Fruit fly (Drosophila melanogaster) whole organism, adult: ENCODE results near the gene Dhps.

ENCODE experiments used
- CG11617 ChIP-seq: fragments of 200-800 bp; sonication (Bioruptor generic); optimal IDR thresholded peaks from 2 replicates; lab custom pipeline; 2017; ENCODE audit warnings: mild to moderate bottlenecking, missing biosample characterization, missing genetic modification reagents, missing genetic modification characterization
- CG12768 ChIP-seq: fragments of 200-800 bp; sonication (Bioruptor generic); optimal IDR thresholded peaks from 2 replicates; lab custom pipeline; 2017; ENCODE audit warnings: missing biosample characterization, missing genetic modification characterization, mild to moderate bottlenecking, moderate library complexity, missing genetic modification reagents
- CG14711 ChIP-seq: fragments of 200-800 bp; sonication (Bioruptor generic); optimal IDR thresholded peaks from 2 replicates; lab custom pipeline; 2018; ENCODE audit warnings: missing biosample characterization, mild to moderate bottlenecking, missing genetic modification characterization, moderate library complexity
- CG1620 ChIP-seq: fragments of 200-800 bp; sonication (Bioruptor generic); optimal IDR thresholded peaks from 2 replicates; lab custom pipeline; 2016; ENCODE audit warnings: missing biosample characterization, missing genetic modification characterization
- CG33017 ChIP-seq: fragments of 200-800 bp; sonication (Bioruptor generic); optimal IDR thresholded peaks from 2 replicates; lab custom pipeline; 2018; ENCODE audit warnings: missing biosample characterization, mild to moderate bottlenecking, missing genetic modification characterization, moderate library complexity
- CG5204 ChIP-seq: fragments of 200-800 bp; sonication (Bioruptor generic); optimal IDR thresholded peaks from 2 replicates; lab custom pipeline; 2016; ENCODE audit warnings: missing biosample characterization, missing genetic modification characterization
- CG7045 ChIP-seq: fragments of 200-800 bp; sonication (Bioruptor generic); optimal IDR thresholded peaks from 2 replicates; lab custom pipeline; 2017; ENCODE audit warnings: missing biosample characterization, mild to moderate bottlenecking, missing genetic modification characterization
- CG7101 ChIP-seq: fragments of 200-800 bp; sonication (Bioruptor generic); optimal IDR thresholded peaks from 2 replicates; lab custom pipeline; 2018; ENCODE audit warnings: missing biosample characterization, mild to moderate bottlenecking, missing genetic modification characterization, moderate library complexity
- Clk ChIP-seq: fragments of 200-800 bp; sonication (Bioruptor generic); optimal IDR thresholded peaks from 2 replicates; lab custom pipeline; 2017; ENCODE audit warnings: missing biosample characterization, missing genetic modification characterization
- Crg-1 ChIP-seq: fragments of 200-800 bp; sonication (Bioruptor generic); optimal IDR thresholded peaks from 2 replicates; lab custom pipeline; 2016; ENCODE audit warnings: missing biosample characterization, missing genetic modification characterization
- Hr96 ChIP-seq: fragments of 200-800 bp; sonication (Bioruptor generic); optimal IDR thresholded peaks from 2 replicates; lab custom pipeline; 2016; ENCODE audit warnings: missing biosample characterization, missing genetic modification characterization
- Mnt ChIP-seq: fragments of 200-800 bp; sonication (Bioruptor generic); optimal IDR thresholded peaks from 2 replicates; lab custom pipeline; 2016; ENCODE audit warnings: missing biosample characterization, mild to moderate bottlenecking, missing genetic modification characterization
- bab1 ChIP-seq: fragments of 200-800 bp; sonication (Bioruptor generic); optimal IDR thresholded peaks from 3 replicates; lab custom pipeline; 2019; ENCODE audit warnings: missing biosample characterization, mild to moderate bottlenecking, missing genetic modification characterization, moderate library complexity
- cic ChIP-seq: fragments of 200-800 bp; sonication (Bioruptor generic); optimal IDR thresholded peaks from 2 replicates; lab custom pipeline; 2017; ENCODE audit warnings: missing biosample characterization, mild to moderate bottlenecking, missing genetic modification characterization, moderate library complexity
- cnc ChIP-seq, 2 experiments: fragments of >200 bp; optimal IDR thresholded peaks; 2 replicates each; lab custom pipeline; 2017
- kay ChIP-seq: fragments of 200-800 bp; sonication (Bioruptor generic); peaks from one replicate; lab custom pipeline; 2016; ENCODE audit warnings: missing biosample characterization, missing genetic modification characterization, borderline replicate concordance
- ovo ChIP-seq: fragments of 200-800 bp; sonication (Bioruptor generic); optimal IDR thresholded peaks from 2 replicates; lab custom pipeline; 2016; ENCODE audit warnings: missing biosample characterization, missing genetic modification characterization
- pad ChIP-seq: fragments of 200-800 bp; sonication (Bioruptor generic); optimal IDR thresholded peaks from 3 replicates; lab custom pipeline; 2017; ENCODE audit warnings: missing biosample characterization, missing genetic modification characterization, mild to moderate bottlenecking, moderate library complexity, missing genetic modification reagents
- tj ChIP-seq: fragments of 200-800 bp; sonication (Bioruptor generic); optimal IDR thresholded peaks from 3 replicates; lab custom pipeline; 2017; ENCODE audit warnings: missing biosample characterization, mild to moderate bottlenecking, missing genetic modification characterization, moderate library complexity
- toe ChIP-seq: fragments of 200-800 bp; sonication (Bioruptor generic); optimal IDR thresholded peaks from 2 replicates; lab custom pipeline; 2016; ENCODE audit warnings: missing biosample characterization, missing genetic modification characterization

The Dhps gene

dm6 chr3L:8175818-8176217 is 22.2 kb upstream of the Dhps start, which contains the start of gene RecQ4:
RecQ4 (minus strand) TSS chr3L:8175978.
- no peak for TF ChIP-seq Crg-1 (GFP tag; lab: Kevin White, UChicago)
- TF ChIP-seq bab1 (GFP tag; lab: Kevin White, UChicago): peak; percentile 35
- no peak for TF ChIP-seq kay (GFP tag; lab: Kevin White, UChicago)
- TF ChIP-seq pad (GFP tag; lab: Kevin White, UChicago): no peak
- no peak for TF ChIP-seq CG7101 (tag; lab: Kevin White, UChicago)
- TF ChIP-seq CG12768 (GFP tag; lab: Kevin White, UChicago): no peak
- no peak for TF ChIP-seq CG11617
- peak; percentile 97 for TF ChIP-seq tj
- TF ChIP-seq Hr96 (GFP tag; lab: Kevin White, UChicago): no peak
- TF ChIP-seq cnc (optimal IDR thresholded peaks at IDR 0.05; lab: Kevin White, UChicago): no peak
- TF ChIP-seq CG5204 (GFP tag; lab: Kevin White, UChicago): no peak
- TF ChIP-seq cic: no peak
- TF ChIP-seq CG14711 (tag; lab: Kevin White, UChicago): no peak
- TF ChIP-seq CG7045 (GFP tag; lab: Kevin White, UChicago): no peak
- TF ChIP-seq CG1620 (GFP tag; lab: Kevin White, UChicago): no peak
- no peak for TF ChIP-seq CG33017

- TF ChIP-seq ovo (GFP tag; lab: Kevin White, UChicago): no peak
- TF ChIP-seq Crg-1 (GFP tag; lab: Kevin White, UChicago): no peak
- no peak for TF ChIP-seq Hr96 (GFP tag; lab: Kevin White, UChicago)
- no peak for TF ChIP-seq pad (GFP tag; lab: Kevin White, UChicago)
- TF ChIP-seq CG33017: peak; percentile 32
- no peak for TF ChIP-seq Clk (GFP tag; lab: Kevin White, UChicago)
- TF ChIP-seq cic: peak; percentile 6
- TF ChIP-seq kay (GFP tag; lab: Kevin White, UChicago): no peak
- TF ChIP-seq bab1 (GFP tag; lab: Kevin White, UChicago): no peak
- TF ChIP-seq Mnt (GFP tag; lab: Kevin White, UChicago): no peak
- peak; percentile 6 for TF ChIP-seq tj
- peak; percentile 9 for TF ChIP-seq CG7045 (GFP tag; lab: Kevin White, UChicago)
- peak; percentile 14 for TF ChIP-seq CG7101 (tag; lab: Kevin White, UChicago)
- TF ChIP-seq cnc (optimal IDR thresholded peaks at IDR 0.05; lab: Kevin White, UChicago): no peak
- peak; percentile 2 for TF ChIP-seq CG11617
- TF ChIP-seq toe (GFP tag; lab: Kevin White, UChicago): no peak
- no peak for TF ChIP-seq CG12768 (GFP tag; lab: Kevin White, UChicago)
- TF ChIP-seq CG1620 (GFP tag; lab: Kevin White, UChicago): no peak
- peak; percentile 42 for TF ChIP-seq CG14711 (tag; lab: Kevin White, UChicago)
- no peak for TF ChIP-seq CG5204 (GFP tag; lab: Kevin White, UChicago)
These were observed 20.0 kb upstream of the Dhps start, which contains the start of gene Nmt for dm6 chr3L:8177795-8178564. Nmt (minus strand) TSS chr3L:8178429.

- TF ChIP-seq Mnt (GFP tag; lab: Kevin White, UChicago): peak; percentile 53
- TF ChIP-seq CG12768 (GFP tag; lab: Kevin White, UChicago): no peak
- peak; percentile 84 for TF ChIP-seq cic
- no peak for TF ChIP-seq Crg-1 (GFP tag; lab: Kevin White, UChicago)
- peak; percentile 32 for TF ChIP-seq bab1 (GFP tag; lab: Kevin White, UChicago)
- TF ChIP-seq CG14711 (tag; lab: Kevin White, UChicago): peak; percentile 4
- TF ChIP-seq cnc (optimal IDR thresholded peaks at IDR 0.05; lab: Kevin White, UChicago): no peak
These were observed 17.4 kb upstream of the Dhps start, which contains the start of the genes mthl7 and Uxs for dm6 chr3L:8180464-8181137. mthl7 (minus strand) TSS chr3L:8180514. Uxs (plus strand) TSS chr3L:8180923.

- peak; percentile 20 for TF ChIP-seq pad (GFP tag; lab: Kevin White, UChicago)
- peak; percentile 73 for TF ChIP-seq Hr96 (GFP tag; lab: Kevin White, UChicago)
- TF ChIP-seq CG7101 (tag; lab: Kevin White, UChicago): peak; percentile 40
- TF ChIP-seq CG33017: peak; percentile 60
- peak; percentile 20 for TF ChIP-seq CG14711 (tag; lab: Kevin White, UChicago)
- TF ChIP-seq cnc (optimal IDR thresholded peaks at IDR 0.05; lab: Kevin White, UChicago): no peak
- no peak for TF ChIP-seq kay (GFP tag; lab: Kevin White, UChicago)
- peak; percentile 28 for TF ChIP-seq CG1620 (GFP tag; lab: Kevin White, UChicago)
- TF ChIP-seq CG12768 (GFP tag; lab: Kevin White, UChicago): peak; percentile 70
- TF ChIP-seq CG7045 (GFP tag; lab: Kevin White, UChicago): peak; percentile 27
- peak; percentile 55 for TF ChIP-seq tj
- no peak for TF ChIP-seq ovo (GFP tag; lab: Kevin White, UChicago)
- no peak for TF ChIP-seq CG5204 (GFP tag; lab: Kevin White, UChicago)
- TF ChIP-seq toe (GFP tag; lab: Kevin White, UChicago): no peak
- TF ChIP-seq cic: peak; percentile 94
- peak; percentile 24 for TF ChIP-seq Crg-1 (GFP tag; lab: Kevin White, UChicago)
- TF ChIP-seq CG11617: peak; percentile 81
- TF ChIP-seq Clk (GFP tag; lab: Kevin White, UChicago): peak; percentile 15
- TF ChIP-seq bab1 (GFP tag; lab: Kevin White, UChicago): peak; percentile 5
- TF ChIP-seq Mnt (GFP tag; lab: Kevin White, UChicago): peak; percentile 37
These were observed 12.5 kb upstream of the Dhps start for dm6 chr3L:8185263-8186227.
